Fruit fly (Drosophila melanogaster) whole organism, prepupa: Measurements from ENCODE around the gene RhoGEF3.

ENCODE experiments used
- CG10631 ChIP-seq: fragments of 200-800 bp; sonication (Bioruptor generic); optimal IDR thresholded peaks from 2 replicates; lab custom pipeline; 2016; ENCODE audit warnings: missing biosample characterization, missing genetic modification characterization
- CG10669 ChIP-seq: fragments of 200-800 bp; sonication (Bioruptor generic); optimal IDR thresholded peaks from 3 replicates; lab custom pipeline; 2018; ENCODE audit warnings: missing biosample characterization, mild to moderate bottlenecking, missing genetic modification characterization, moderate library complexity
- CG11294 ChIP-seq: fragments of 200-800 bp; sonication (Bioruptor generic); IDR thresholded peaks from 2 replicates; pipeline ENCODE4 v1.3.6; 2022; ENCODE audit warnings: missing biosample characterization, missing genetic modification characterization
- CG11762 ChIP-seq: fragments of 200-800 bp; sonication (Bioruptor generic); optimal IDR thresholded peaks from 3 replicates; lab custom pipeline; 2016; ENCODE audit warnings: missing biosample characterization, missing genetic modification characterization; ENCODE audit not compliant: insufficient read depth
- CG11902 ChIP-seq: fragments of 200-800 bp; sonication (Bioruptor generic); optimal IDR thresholded peaks from 3 replicates; lab custom pipeline; 2016; ENCODE audit warnings: missing biosample characterization, missing genetic modification characterization
- CG15336 ChIP-seq: fragments of 200-800 bp; sonication (Bioruptor generic); IDR thresholded peaks from 2 replicates; pipeline ENCODE4 v1.3.6; 2022; ENCODE audit warnings: missing biosample characterization, missing genetic modification characterization
- CG3032 ChIP-seq: fragments of 200-800 bp; optimal IDR thresholded peaks from 2 replicates; lab custom pipeline; 2019; ENCODE audit warnings: missing biosample characterization, mild to moderate bottlenecking, missing genetic modification characterization, moderate library complexity
- CG31627 ChIP-seq: fragments of 200-800 bp; sonication (Bioruptor generic); optimal IDR thresholded peaks from 3 replicates; lab custom pipeline; 2016; ENCODE audit warnings: missing biosample characterization, missing genetic modification characterization
- CG7368 ChIP-seq: fragments of 200-800 bp; sonication (Bioruptor generic); optimal IDR thresholded peaks from 3 replicates; lab custom pipeline; 2016; ENCODE audit warnings: missing biosample characterization, missing genetic modification characterization
- CG8119 ChIP-seq: fragments of 200-800 bp; sonication (Bioruptor generic); IDR thresholded peaks from 3 replicates; pipeline ENCODE4 v1.3.6; 2022; ENCODE audit warnings: missing biosample characterization, missing genetic modification characterization
- CG8319 ChIP-seq: fragments of 200-800 bp; sonication (Bioruptor generic); optimal IDR thresholded peaks from 3 replicates; lab custom pipeline; 2016; ENCODE audit warnings: missing biosample characterization, missing genetic modification characterization
- Eip93F ChIP-seq: fragments of 200-800 bp; sonication (Bioruptor generic); optimal IDR thresholded peaks from 2 replicates; lab custom pipeline; 2016; ENCODE audit warnings: missing biosample characterization, mild to moderate bottlenecking, missing genetic modification characterization
- Ets21C ChIP-seq: fragments of 200-800 bp; sonication (Bioruptor generic); optimal IDR thresholded peaks from 3 replicates; lab custom pipeline; 2016; ENCODE audit warnings: missing biosample characterization, missing genetic modification characterization
- Hr39 ChIP-seq: fragments of 200-800 bp; sonication (Bioruptor generic); optimal IDR thresholded peaks from 2 replicates; lab custom pipeline; 2016; ENCODE audit warnings: missing biosample characterization, missing genetic modification characterization
- Hr4 ChIP-seq: fragments of 200-800 bp; sonication (Bioruptor generic); optimal IDR thresholded peaks from 3 replicates; lab custom pipeline; 2016; ENCODE audit warnings: missing biosample characterization, missing genetic modification characterization
- Smox ChIP-seq: fragments of 200-800 bp; sonication (Bioruptor generic); optimal IDR thresholded peaks from 3 replicates; lab custom pipeline; 2016; ENCODE audit warnings: missing biosample characterization, missing genetic modification characterization
- Sox14 ChIP-seq: fragments of 200-800 bp; sonication (Bioruptor generic); optimal IDR thresholded peaks from 3 replicates; lab custom pipeline; 2016; ENCODE audit warnings: missing biosample characterization, missing genetic modification characterization
- Sox15 ChIP-seq: fragments of 200-800 bp; sonication (Bioruptor generic); optimal IDR thresholded peaks from 3 replicates; lab custom pipeline; 2016; ENCODE audit warnings: missing biosample characterization, missing genetic modification characterization
- achi ChIP-seq: fragments of 200-800 bp; sonication (Bioruptor generic); optimal IDR thresholded peaks from 3 replicates; lab custom pipeline; 2016; ENCODE audit warnings: missing biosample characterization, missing genetic modification characterization
- acj6 ChIP-seq: fragments of 200-800 bp; sonication (Bioruptor generic); optimal IDR thresholded peaks from 3 replicates; lab custom pipeline; 2016; ENCODE audit warnings: missing biosample characterization, missing genetic modification characterization
- cyc ChIP-seq: fragments of 200-800 bp; sonication (Bioruptor generic); optimal IDR thresholded peaks from 3 replicates; lab custom pipeline; 2016; ENCODE audit warnings: missing biosample characterization, missing genetic modification characterization
- dsx ChIP-seq: fragments of 200-800 bp; optimal IDR thresholded peaks from 3 replicates; lab custom pipeline; 2019; ENCODE audit warnings: missing biosample characterization, mild to moderate bottlenecking, missing genetic modification characterization, moderate library complexity; ENCODE audit not compliant: poor library complexity, severe bottlenecking
- esn ChIP-seq: fragments of 200-800 bp; sonication (Bioruptor generic); optimal IDR thresholded peaks from 2 replicates; lab custom pipeline; 2016; ENCODE audit warnings: missing biosample characterization, mild to moderate bottlenecking, missing genetic modification characterization, moderate library complexity
- fd59A ChIP-seq: fragments of 200-800 bp; sonication (Bioruptor generic); optimal IDR thresholded peaks from 2 replicates; lab custom pipeline; 2017; ENCODE audit warnings: missing biosample characterization, mild to moderate bottlenecking, missing genetic modification characterization, missing genetic modification reagents
- fkh ChIP-seq: fragments of 200-800 bp; sonication (Bioruptor generic); optimal IDR thresholded peaks from 3 replicates; lab custom pipeline; 2017; ENCODE audit warnings: missing biosample characterization, mild to moderate bottlenecking, missing genetic modification characterization, moderate library complexity
- lz ChIP-seq: fragments of 200-800 bp; sonication (Bioruptor generic); optimal IDR thresholded peaks from 3 replicates; lab custom pipeline; 2016; ENCODE audit warnings: missing biosample characterization, missing genetic modification characterization
- pdm3 ChIP-seq: fragments of 200-800 bp; sonication (Bioruptor generic); optimal IDR thresholded peaks from 3 replicates; lab custom pipeline; 2016; ENCODE audit warnings: missing biosample characterization, missing genetic modification characterization
- salr ChIP-seq, 2 experiments: fragments of 200-800 bp; sonication (Bioruptor generic); optimal IDR thresholded peaks; 3 replicates each; lab custom pipeline; 2016 to 2018; ENCODE audit warnings: missing biosample characterization in 2 of 2, missing genetic modification characterization in 2 of 2, mild to moderate bottlenecking in 1 of 2
- ss ChIP-seq, 2 experiments: fragments of 200-800 bp; sonication (Bioruptor generic); optimal IDR thresholded peaks; 2 replicates in 1 of 2; 3 replicates in 1 of 2; lab custom pipeline; 2017 to 2018; ENCODE audit warnings: mild to moderate bottlenecking in 2 of 2, missing biosample characterization in 2 of 2, missing genetic modification characterization in 2 of 2, moderate library complexity in 1 of 2
- vri ChIP-seq: fragments of 200-800 bp; sonication (Bioruptor generic); optimal IDR thresholded peaks from 3 replicates; lab custom pipeline; 2016; ENCODE audit warnings: missing biosample characterization, mild to moderate bottlenecking, missing genetic modification characterization

RhoGEF3 gene

dm6 chr3L:246644-247199, 30.5 kb upstream of the RhoGEF3 start (continued):
- TF ChIP-seq CG10669 (GFP tag; lab: Kevin White, UChicago) (no peak), CG8119 (no peak), Hr4 (GFP tag; lab: Kevin White, UChicago) (no peak), dsx (GFP tag; lab: Kevin White, UChicago) (no peak), salr (GFP tag; optimal IDR thresholded peaks at IDR 0.05; lab: Kevin White, UChicago) (no peak), Smox (GFP tag; lab: Kevin White, UChicago) (no peak)

- peak; percentile 79 for TF ChIP-seq fkh (GFP tag; lab: Kevin White, UChicago)
- TF ChIP-seq lz (GFP tag; lab: Kevin White, UChicago) = no peak
- TF ChIP-seq acj6 (GFP tag; lab: Kevin White, UChicago) = no peak
- no peak for TF ChIP-seq salr (GFP tag; optimal IDR thresholded peaks at IDR 0.05; lab: Kevin White, UChicago)
These were observed 29.6 kb upstream of the RhoGEF3 start, which contains the start of gene mthl14 for dm6 chr3L:247482-248225. Gene mthl14, plus strand, starts transcription at chr3L:247491.

dm6 chr3L:248226-248758, 28.9 kb upstream of the RhoGEF3 start:
- TF ChIP-seq achi = no peak
- no peak for TF ChIP-seq Smox (GFP tag; lab: Kevin White, UChicago)
- no peak for TF ChIP-seq pdm3 (GFP tag; lab: Kevin White, UChicago)
- TF ChIP-seq Hr39 (GFP tag; lab: Kevin White, UChicago) = no peak

dm6 chr3L:257618-258475, 19.4 kb upstream of the RhoGEF3 start, which contains the start of the genes DIP2 and wac:
Gene DIP2, minus strand, starts transcription at chr3L:257954.
Gene wac, plus strand, starts transcription at chr3L:258176.
- peak; percentile 60 for TF ChIP-seq CG7368 (GFP tag; lab: Kevin White, UChicago)
- TF ChIP-seq CG8319 (GFP tag; lab: Kevin White, UChicago) = peak; percentile 24
- TF ChIP-seq ss (GFP tag; optimal IDR thresholded peaks at IDR 0.05; lab: Kevin White, UChicago) = no peak
- peak; percentile 38 for TF ChIP-seq Sox15 (GFP tag; lab: Kevin White, UChicago)
- TF ChIP-seq Eip93F (GFP tag; lab: Kevin White, UChicago) = peak; percentile 43
- TF ChIP-seq CG11294 = no peak
- TF ChIP-seq CG11762 = peak; percentile 28
- peak; percentile 78 for TF ChIP-seq vri
- peak; percentile 97 for TF ChIP-seq Sox14
- peak; percentile 72 for TF ChIP-seq CG10631 (GFP tag; lab: Kevin White, UChicago)
- peak; percentile 36 for TF ChIP-seq CG11902 (GFP tag; lab: Kevin White, UChicago)
- TF ChIP-seq CG15336 = no peak
- no peak for TF ChIP-seq fd59A (GFP tag; lab: Kevin White, UChicago)
- peak; percentile 80 for TF ChIP-seq CG31627 (GFP tag; lab: Kevin White, UChicago)
- TF ChIP-seq cyc = peak; percentile 64
- TF ChIP-seq fkh (GFP tag; lab: Kevin White, UChicago) = peak; percentile 68
- TF ChIP-seq esn (GFP tag; lab: Kevin White, UChicago) = peak; percentile 78
- TF ChIP-seq lz (GFP tag; lab: Kevin White, UChicago) = peak; percentile 68
- TF ChIP-seq Ets21C = no peak
- TF ChIP-seq acj6 (GFP tag; lab: Kevin White, UChicago) = peak; percentile 62
- peak; percentile 41 for TF ChIP-seq CG3032 (tag; lab: Kevin White, UChicago)
- TF ChIP-seq, all 60 proteins: peak for 16
